Fruit fly (Drosophila melanogaster): Measurements from ENCODE around the gene moon.
"Not testable (repeated sequence)": the region's sequence is repeated elsewhere in the genome, so short reads cannot be mapped to it uniquely, and the experiment has no call there.

The moon gene

DNA sequence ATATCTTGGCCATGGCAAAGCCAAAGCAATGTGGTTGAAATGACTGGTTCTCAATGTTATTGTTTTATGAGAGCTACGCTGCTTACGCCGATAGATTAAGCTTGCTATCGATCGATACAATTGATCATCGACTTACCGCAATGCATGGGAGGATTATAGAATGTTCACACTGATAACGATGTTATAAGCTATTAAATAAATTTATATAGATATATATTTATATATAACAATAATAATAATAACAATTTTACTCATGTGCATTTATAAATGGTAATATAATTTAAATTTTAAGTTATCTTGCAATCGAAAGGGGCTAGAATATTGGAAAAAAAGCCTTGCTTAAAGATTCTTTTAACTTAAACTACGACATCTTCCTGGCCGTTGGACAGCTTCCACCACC lies at the start of gene moon:
moon (minus strand) TSS at position 101 of the 400 bp plus-strand sequence.
- no peak for TF ChIP-seq noc (tag; optimal IDR thresholded peaks at IDR 0.05)

- no peak for TF ChIP-seq noc (tag; optimal IDR thresholded peaks at IDR 0.05)
Observed at dm6 chrX:12119349-12119748, 46.7 kb upstream of the moon start.

dm6 chrX:12106900-12107299 lies 34.3 kb upstream of the moon start, which contains the start of gene CG2750:
Gene CG2750 (plus strand): TSS chrX:12107200.
- no peak for TF ChIP-seq noc (tag; optimal IDR thresholded peaks at IDR 0.05)

dm6 chrX:12104219-12104618 lies 31.6 kb upstream of the moon start:
- TF ChIP-seq noc (tag; optimal IDR thresholded peaks at IDR 0.05), result no peak

dm6 chrX:12103740-12104139 lies 31.1 kb upstream of the moon start, which contains the start of gene CG11356:
Gene CG11356 (minus strand): TSS chrX:12103840.
- TF ChIP-seq noc (tag; optimal IDR thresholded peaks at IDR 0.05), result no peak

dm6 chrX:12090195-12090784 lies 17.7 kb upstream of the moon start:
- TF ChIP-seq noc (tag; optimal IDR thresholded peaks at IDR 0.05), result no peak

- not testable (repeated sequence) for TF ChIP-seq noc (tag; optimal IDR thresholded peaks at IDR 0.05)
Observed at dm6 chrX:12086925-12087324, 14.3 kb upstream of the moon start, which contains the start of gene CG15734. Gene CG15734 (minus strand): TSS chrX:12087025.

DNA sequence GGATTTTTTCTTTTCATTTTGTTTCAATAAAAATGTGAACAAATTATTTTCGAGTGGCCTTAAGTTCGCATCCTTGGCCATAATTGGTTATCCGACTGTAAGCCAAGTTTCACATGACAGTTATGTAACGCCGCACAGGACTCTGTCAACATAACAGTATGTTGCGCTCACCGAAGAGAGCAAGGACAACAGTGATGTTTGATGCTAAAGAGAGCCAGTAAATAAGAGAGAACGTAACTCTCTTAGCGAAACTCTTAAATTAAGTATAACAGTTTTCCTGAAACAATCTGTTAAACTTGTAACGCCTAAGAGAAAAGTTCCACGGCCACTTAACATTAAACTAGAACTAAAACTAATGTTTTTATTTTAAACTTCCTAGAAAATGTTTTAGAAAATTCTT lies 13.1 kb upstream of the moon start:
- no peak for TF ChIP-seq noc (tag; optimal IDR thresholded peaks at IDR 0.05)

dm6 chrX:12084406-12084805 lies 11.8 kb upstream of the moon start:
- TF ChIP-seq noc (tag; optimal IDR thresholded peaks at IDR 0.05), result no peak

- TF ChIP-seq noc (tag; optimal IDR thresholded peaks at IDR 0.05), result no peak
Observed at dm6 chrX:12082244-12082643, 9.6 kb upstream of the moon start.

dm6 chrX:12076243-12076642 lies 3.6 kb upstream of the moon start:
- no peak for TF ChIP-seq noc (tag; optimal IDR thresholded peaks at IDR 0.05)

DNA sequence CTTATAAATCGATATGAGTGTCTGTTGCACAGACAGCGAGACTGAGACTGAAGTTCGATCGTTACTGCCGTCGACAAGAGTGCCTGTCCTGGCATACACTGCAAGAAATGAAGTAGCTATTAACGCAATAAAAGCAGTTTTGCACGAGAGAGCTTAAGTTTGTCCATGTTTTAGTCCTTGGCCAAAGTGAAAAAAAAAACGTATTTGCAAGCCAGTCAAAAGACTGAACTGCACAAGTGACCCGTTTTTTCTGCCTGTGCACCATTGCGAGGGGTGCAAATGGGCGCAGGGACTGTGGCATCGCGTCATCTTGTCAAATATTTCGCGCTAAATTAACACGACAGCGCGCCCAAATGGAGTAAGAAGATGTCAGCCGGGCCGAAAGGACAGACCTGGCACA lies 3.0 kb upstream of the moon start:
- no peak for TF ChIP-seq noc (tag; optimal IDR thresholded peaks at IDR 0.05)

DNA sequence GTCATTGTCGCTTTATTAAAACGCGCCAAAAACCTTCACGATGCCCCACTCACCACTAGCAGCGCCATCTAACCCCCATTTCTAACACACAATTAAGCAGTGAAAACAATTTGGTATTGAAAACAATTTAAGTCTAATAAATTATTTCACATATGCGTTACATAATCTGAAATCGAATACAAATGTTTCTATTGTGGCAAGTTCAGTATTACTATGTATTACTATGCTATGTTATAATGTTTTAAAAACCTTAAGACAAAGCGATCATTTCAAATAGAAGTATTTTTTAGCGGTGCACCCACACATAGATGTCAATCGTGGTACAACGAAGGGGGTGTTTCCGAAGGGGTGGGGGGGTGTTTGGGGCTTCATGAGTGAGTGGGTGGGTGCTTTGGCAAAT lies 1.0 kb upstream of the moon start:
- TF ChIP-seq noc (tag; optimal IDR thresholded peaks at IDR 0.05), result no peak

DNA sequence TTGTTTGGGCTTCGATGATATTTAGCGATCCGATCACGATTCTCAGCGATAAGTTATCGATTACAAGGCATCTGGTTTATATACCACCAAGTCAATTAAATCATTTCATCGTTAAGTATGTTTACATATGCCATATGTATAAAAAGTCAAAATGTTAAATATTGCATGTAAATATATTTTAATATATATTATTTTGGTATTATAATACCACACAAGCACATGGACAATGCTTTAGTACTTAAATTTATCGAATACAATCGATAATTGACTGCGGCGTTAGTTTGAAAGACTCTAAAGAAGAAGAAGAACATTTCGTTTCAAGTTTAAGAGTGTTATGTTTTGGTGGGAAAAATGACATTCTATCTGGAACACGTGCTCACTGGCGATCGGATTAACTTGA lies 2.5 kb downstream of the moon start, which contains the start of gene CG34323:
CG34323 (plus strand) TSS at position 301 of the 400 bp plus-strand sequence.
- TF ChIP-seq noc (tag; optimal IDR thresholded peaks at IDR 0.05), result no peak

DNA sequence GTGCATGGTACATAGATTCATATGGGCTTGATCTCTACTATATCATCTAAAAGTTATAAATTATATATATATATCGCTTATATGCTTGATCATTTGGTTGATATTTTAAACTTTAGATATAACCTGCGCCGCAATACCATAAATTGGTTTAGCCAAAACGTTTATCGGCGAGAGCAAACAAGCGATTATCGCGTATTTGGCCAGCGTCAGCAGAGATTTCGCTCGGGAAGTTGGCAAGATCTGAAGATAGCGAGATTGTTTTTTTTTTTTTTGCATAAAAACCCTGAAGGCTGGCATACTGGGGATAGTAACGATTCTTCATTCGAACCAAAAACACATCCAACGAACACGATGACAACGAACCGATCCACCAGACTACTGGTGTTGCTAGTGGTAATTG lies 13.1 kb downstream of the moon start, which contains the start of gene Muc11A:
Muc11A (plus strand) TSS at position 301 of the 400 bp plus-strand sequence.
- no peak for TF ChIP-seq noc (tag; optimal IDR thresholded peaks at IDR 0.05)

- no peak for TF ChIP-seq noc (tag; optimal IDR thresholded peaks at IDR 0.05)
Observed at dm6 chrX:12056535-12056934, 16.1 kb downstream of the moon start, which contains the start of gene Uch-L5R. Gene Uch-L5R (minus strand): TSS chrX:12056635.

dm6 chrX:12050292-12050691 lies 22.3 kb downstream of the moon start:
- no peak for TF ChIP-seq noc (tag; optimal IDR thresholded peaks at IDR 0.05)

dm6 chrX:12043398-12043797 lies 29.2 kb downstream of the moon start, which contains the start of gene Ten-a:
Gene Ten-a (plus strand): TSS chrX:12043698.
- no peak for TF ChIP-seq noc (tag; optimal IDR thresholded peaks at IDR 0.05)
